Fruit fly (Drosophila melanogaster) whole organism, wandering third instar larva: ENCODE results near the gene rut.

Experiments
- CG9705 ChIP-seq: fragments of 200-800 bp; sonication (Bioruptor generic); optimal IDR thresholded peaks from 2 replicates; lab custom pipeline; 2018; ENCODE audit warnings: missing biosample characterization, mild to moderate bottlenecking, missing genetic modification characterization
- Jra ChIP-seq: sonication (Bioruptor generic); optimal IDR thresholded peaks from 2 replicates; lab custom pipeline; 2016; ENCODE audit warnings: missing biosample characterization, missing genetic modification characterization
- Rel ChIP-seq, 2 experiments: fragments of 200-800 bp; sonication (Bioruptor generic) in 1 of 2; optimal IDR thresholded peaks; 2 replicates in 1 of 2; 3 replicates in 1 of 2; lab custom pipeline; 2016 to 2019; ENCODE audit warnings: mild to moderate bottlenecking in 2 of 2, missing biosample characterization in 2 of 2, missing genetic modification characterization in 2 of 2, moderate library complexity in 1 of 2
- Sp1 ChIP-seq: fragments of 200-800 bp; sonication (Bioruptor generic); optimal IDR thresholded peaks from 3 replicates; lab custom pipeline; 2019; ENCODE audit warnings: missing biosample characterization, mild to moderate bottlenecking, missing genetic modification characterization, moderate library complexity
- Vsx2 ChIP-seq: fragments of 200-300, 225-300 bp; sonication (Bioruptor generic); optimal IDR thresholded peaks from 2 replicates; lab custom pipeline; 2018; ENCODE audit warnings: missing biosample characterization, missing genetic modification characterization; ENCODE audit not compliant: partially characterized antibody
- br ChIP-seq: fragments of 200-800 bp; sonication (Bioruptor generic); optimal IDR thresholded peaks from 2 replicates; lab custom pipeline; 2016; ENCODE audit warnings: missing biosample characterization, missing genetic modification characterization
- h ChIP-seq: fragments of 200-800 bp; sonication (Bioruptor generic); optimal IDR thresholded peaks from 3 replicates; lab custom pipeline; 2016; ENCODE audit warnings: missing biosample characterization, mild to moderate bottlenecking, missing genetic modification characterization
- lola ChIP-seq: fragments of >200 bp; optimal IDR thresholded peaks from 2 replicates; lab custom pipeline; 2017; ENCODE audit warnings: missing biosample characterization, missing genetic modification characterization
- pan ChIP-seq: fragments of >200 bp; optimal IDR thresholded peaks from 2 replicates; lab custom pipeline; 2017

- TF ChIP-seq Sp1 (GFP tag; lab: Kevin White, UChicago) (no peak), br (GFP tag; lab: Kevin White, UChicago) (no peak), pan (lab: Kevin White, UChicago) (no peak), Vsx2 (GFP tag; lab: Kevin White, UChicago) (no peak), Jra (GFP tag; lab: Kevin White, UChicago) (no peak), Rel (GFP tag; optimal IDR thresholded peaks at IDR 0.05; lab: Kevin White, UChicago) (no peak), Rel (tag; optimal IDR thresholded peaks at IDR 0.05; lab: Kevin White, UChicago) (no peak), CG9705 (GFP tag; lab: Kevin White, UChicago) (no peak), lola (GFP tag; lab: Kevin White, UChicago) (no peak), h (GFP tag; lab: Kevin White, UChicago) (no peak)
Observed at dm6 chrX:14831713-14832561, 6.1 kb upstream of the rut start, which contains the start of gene CG14408.
